Worm (Caenorhabditis elegans): ENCODE measurements around the gene T14E8.2.

The T14E8.2 gene

DNA sequence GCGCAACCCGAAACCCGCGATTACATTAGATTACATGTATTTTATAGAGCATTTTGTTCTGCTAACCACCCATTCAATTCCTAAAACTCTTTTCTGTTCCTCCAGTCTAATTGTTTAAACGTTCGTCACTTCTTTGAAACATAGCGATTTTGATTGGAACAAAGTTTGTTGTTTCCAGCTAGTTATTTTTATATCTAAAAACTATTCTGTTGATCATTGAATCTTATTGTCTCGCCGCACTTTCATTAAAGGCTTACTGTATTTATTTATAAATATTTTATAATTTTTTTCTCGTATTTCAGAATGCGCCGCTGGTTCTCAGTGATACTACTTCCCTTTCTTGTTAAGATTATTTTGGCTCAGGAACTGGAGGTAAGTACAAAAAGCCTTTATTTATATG, at the start of gene T14E8.2:
Gene T14E8.2, plus strand, starts transcription at position 301 of the 400 bp plus-strand sequence.
- TF ChIP-seq K02D7.2 (tag; optimal IDR thresholded peaks at IDR 0.05), result no peak
- no peak for TF ChIP-seq unc-86 (tag; optimal IDR thresholded peaks at IDR 0.05)
- no peak for TF ChIP-seq dve-1 (tag; optimal IDR thresholded peaks at IDR 0.05)
- TF ChIP-seq nhr-11 (tag; optimal IDR thresholded peaks at IDR 0.05), result no peak
- TF ChIP-seq pat-9 (tag; optimal IDR thresholded peaks at IDR 0.05), result no peak

DNA sequence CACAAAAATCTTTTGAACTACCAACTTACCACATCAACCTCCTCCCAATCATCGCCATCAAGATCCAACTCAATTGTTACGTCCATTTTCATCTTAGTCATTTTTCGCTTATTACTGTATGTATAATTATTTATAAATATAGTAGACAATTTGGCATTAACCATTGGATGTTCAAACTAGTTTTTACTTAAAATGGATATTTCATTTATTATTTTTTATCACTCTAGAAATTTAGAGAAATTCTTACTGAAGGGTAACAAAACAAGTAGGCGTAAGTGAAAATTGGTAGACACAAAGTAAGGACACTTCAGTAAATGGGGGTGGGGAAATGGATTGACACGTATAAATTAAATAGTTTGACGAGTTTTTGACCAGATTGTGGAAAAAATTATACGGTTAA, 43.1 kb upstream of the T14E8.2 start, which contains the start of gene actl-1:
Gene actl-1, minus strand, starts transcription at position 101 of the 400 bp plus-strand sequence.
- TF ChIP-seq ztf-16 (tag; optimal IDR thresholded peaks at IDR 0.05), result no peak
- no peak for TF ChIP-seq zip-5 (tag; optimal IDR thresholded peaks at IDR 0.05)
- TF ChIP-seq ahr-1 (tag; optimal IDR thresholded peaks at IDR 0.05), result no peak
- TF ChIP-seq ttx-3 (tag; optimal IDR thresholded peaks at IDR 0.05), result no peak
- no peak for TF ChIP-seq pag-3 (tag; optimal IDR thresholded peaks at IDR 0.05; ENCODE audit: borderline replicate concordance)
- no peak for TF ChIP-seq nhr-11 (tag; optimal IDR thresholded peaks at IDR 0.05)
- no peak for TF ChIP-seq pros-1 (tag; optimal IDR thresholded peaks at IDR 0.05)
- no peak for TF ChIP-seq ceh-9 (tag; optimal IDR thresholded peaks at IDR 0.05)
- no peak for TF ChIP-seq K02D7.2 (tag; optimal IDR thresholded peaks at IDR 0.05)
- no peak for TF ChIP-seq pha-4 (tag; optimal IDR thresholded peaks at IDR 0.05)
- TF ChIP-seq npax-4 (tag; optimal IDR thresholded peaks at IDR 0.05), result no peak
- no peak for TF ChIP-seq pqm-1 (tag; optimal IDR thresholded peaks at IDR 0.05)
- no peak for TF ChIP-seq hlh-8 (tag; optimal IDR thresholded peaks at IDR 0.05)
- no peak for TF ChIP-seq dmd-4 (tag; optimal IDR thresholded peaks at IDR 0.05; ENCODE audit: borderline replicate concordance)
- TF ChIP-seq ceh-22 (tag; optimal IDR thresholded peaks at IDR 0.05), result no peak
- TF ChIP-seq ceh-24 (tag; optimal IDR thresholded peaks at IDR 0.05), result no peak
- no peak for TF ChIP-seq elt-4 (tag; optimal IDR thresholded peaks at IDR 0.05)
- TF ChIP-seq nfya-1 (tag; optimal IDR thresholded peaks at IDR 0.05), result no peak
- TF ChIP-seq tbx-7 (tag; optimal IDR thresholded peaks at IDR 0.05), result no peak

DNA sequence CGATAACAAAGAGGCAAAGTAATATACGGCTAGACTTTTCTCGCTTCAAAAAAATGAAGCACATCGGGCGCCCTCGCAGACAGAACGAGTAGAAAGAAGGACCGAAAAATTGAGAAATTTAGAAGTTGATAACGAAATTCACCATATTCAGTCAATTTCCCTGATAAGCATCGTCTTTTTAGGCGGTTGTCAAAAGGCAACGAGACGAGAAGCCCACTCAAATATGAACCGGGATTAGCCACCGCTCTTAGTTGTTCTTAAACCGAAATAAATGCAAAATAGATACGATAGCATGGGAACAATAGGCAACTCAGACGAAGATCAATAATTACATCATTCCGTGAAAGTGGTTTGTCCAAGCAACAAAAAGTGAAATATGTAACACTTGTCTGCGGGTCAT, 39.6 kb upstream of the T14E8.2 start:
- TF ChIP-seq gmeb-2 (tag; optimal IDR thresholded peaks at IDR 0.05), result no peak

DNA sequence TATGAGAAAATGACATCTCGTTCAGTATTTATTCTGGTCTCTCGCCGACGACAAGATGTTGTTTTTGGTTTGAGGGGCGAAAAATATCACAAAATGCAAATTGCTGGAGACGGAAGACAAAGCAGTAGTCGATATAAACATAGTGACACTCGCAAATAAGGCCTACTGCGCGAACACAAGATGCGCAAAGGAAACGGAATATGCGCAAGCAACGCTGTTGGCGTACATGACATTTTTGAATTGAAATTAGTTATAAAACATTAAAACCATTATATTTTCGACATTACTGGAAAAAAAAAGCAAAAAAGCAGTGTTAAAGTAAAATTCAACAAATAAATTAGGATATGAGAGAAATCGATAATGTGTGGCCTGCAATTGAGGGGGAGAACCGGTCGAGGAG, 37.8 kb upstream of the T14E8.2 start, which contains the start of gene cdf-1:
Gene cdf-1, minus strand, starts transcription at position 136 of the 400 bp plus-strand sequence.
- TF ChIP-seq pat-9 (tag; optimal IDR thresholded peaks at IDR 0.05) (no peak), sox-2 (GFP tag; IDR thresholded peaks at IDR 0.05) (no peak), sox-4 (tag; optimal IDR thresholded peaks at IDR 0.05) (no peak), tbx-2 (tag; optimal IDR thresholded peaks at IDR 0.05) (no peak), nfya-1 (tag; optimal IDR thresholded peaks at IDR 0.05) (peak; percentile 2), ttx-3 (tag; optimal IDR thresholded peaks at IDR 0.05) (no peak), unc-42 (tag; optimal IDR thresholded peaks at IDR 0.05) (peak; percentile 22), ceh-34 (tag; optimal IDR thresholded peaks at IDR 0.05) (peak; percentile 31), pax-1 (tag; optimal IDR thresholded peaks at IDR 0.05) (no peak), unc-86 (tag; optimal IDR thresholded peaks at IDR 0.05) (no peak), fkh-6 (tag; optimal IDR thresholded peaks at IDR 0.05) (no peak), lin-11 (tag; optimal IDR thresholded peaks at IDR 0.05) (no peak), ceh-31 (tag; optimal IDR thresholded peaks at IDR 0.05) (peak; percentile 21), ref-2 (tag; optimal IDR thresholded peaks at IDR 0.05) (peak; percentile 37), ceh-19 (GFP tag; optimal IDR thresholded peaks at IDR 0.05) (peak; percentile 9), nhr-11 (tag; optimal IDR thresholded peaks at IDR 0.05) (no peak), ceh-48 (tag; optimal IDR thresholded peaks at IDR 0.05) (peak; percentile 20), K02D7.2 (tag; optimal IDR thresholded peaks at IDR 0.05) (no peak), ceh-9 (tag; optimal IDR thresholded peaks at IDR 0.05) (no peak), ceh-22 (tag; optimal IDR thresholded peaks at IDR 0.05) (no peak), pqm-1 (tag; optimal IDR thresholded peaks at IDR 0.05) (no peak), ceh-45 (GFP tag; IDR thresholded peaks at IDR 0.05) (no peak), ceh-24 (tag; optimal IDR thresholded peaks at IDR 0.05) (no peak), hlh-8 (tag; optimal IDR thresholded peaks at IDR 0.05) (no peak), fkh-10 (GFP tag; optimal IDR thresholded peaks at IDR 0.05) (no peak), eyg-1 (tag; optimal IDR thresholded peaks at IDR 0.05) (no peak), Y22D7AL.16 (tag; optimal IDR thresholded peaks at IDR 0.05) (no peak)

Measured in whole organism, late embryonic.